Worm (Caenorhabditis elegans) whole organism, mixed stage, embryonic: ENCODE data around the gene atic-1.

Experiments used
- M03D4.4 ChIP-seq: sonication (generic microtip); optimal IDR thresholded peaks from 2 replicates; lab custom pipeline; 2017; ENCODE audit warnings: mild to moderate bottlenecking, missing genetic modification characterization, missing compliant biosample characterization
- bed-3 ChIP-seq: fragments of 200-800 bp; sonication (Bioruptor generic); optimal IDR thresholded peaks from 3 replicates; lab custom pipeline; 2018; ENCODE audit warnings: mild to moderate bottlenecking, missing genetic modification characterization, moderate library complexity, missing compliant biosample characterization
- ceh-39 ChIP-seq: fragments of 150-350 bp; optimal IDR thresholded peaks from 2 replicates; lab custom pipeline; 2014; ENCODE audit warnings: missing biosample characterization, missing genetic modification characterization
- ceh-43 ChIP-seq: fragments of 200-800 bp; sonication (Bioruptor generic); optimal IDR thresholded peaks from 2 replicates; lab custom pipeline; 2018; ENCODE audit warnings: mild to moderate bottlenecking, missing genetic modification characterization, moderate library complexity, missing compliant biosample characterization
- ceh-83 ChIP-seq: fragments of 200-800 bp; sonication (Bioruptor generic); optimal IDR thresholded peaks from 2 replicates; lab custom pipeline; 2018; ENCODE audit warnings: mild to moderate bottlenecking, missing genetic modification characterization, missing compliant biosample characterization
- ces-1 ChIP-seq: fragments of 150-350 bp; optimal IDR thresholded peaks from 2 replicates; lab custom pipeline; 2014; ENCODE audit warnings: missing biosample characterization, missing genetic modification reagents, missing genetic modification characterization
- cnd-1 ChIP-seq: fragments of 200-800 bp; sonication (Bioruptor generic); optimal IDR thresholded peaks from 2 replicates; lab custom pipeline; 2018; ENCODE audit warnings: mild to moderate bottlenecking, missing genetic modification characterization, missing compliant biosample characterization
- drap-1 ChIP-seq: fragments of 200-800 bp; sonication (Bioruptor generic); optimal IDR thresholded peaks from 3 replicates; lab custom pipeline; 2018; ENCODE audit warnings: mild to moderate bottlenecking, missing genetic modification characterization, missing compliant biosample characterization
- elt-1 ChIP-seq: sonication (generic microtip); optimal IDR thresholded peaks from 2 replicates; lab custom pipeline; 2017; ENCODE audit warnings: missing genetic modification characterization, mild to moderate bottlenecking, missing compliant biosample characterization, antibody characterized with exemption, moderate library complexity, borderline replicate concordance; ENCODE audit not compliant: insufficient read depth
- elt-3 ChIP-seq: fragments of 150-350 bp; optimal IDR thresholded peaks from 2 replicates; lab custom pipeline; 2014; ENCODE audit warnings: missing biosample characterization, missing genetic modification characterization
- hlh-1 ChIP-seq: fragments of 150-350 bp; optimal IDR thresholded peaks from 2 replicates; lab custom pipeline; 2014; ENCODE audit warnings: missing biosample characterization, missing genetic modification reagents, missing genetic modification characterization
- lin-32 ChIP-seq: fragments of 200-800 bp; sonication (Bioruptor generic); optimal IDR thresholded peaks from 2 replicates; lab custom pipeline; 2018; ENCODE audit warnings: mild to moderate bottlenecking, missing genetic modification characterization, missing compliant biosample characterization
- lsy-2 ChIP-seq: fragments of 150-350 bp; optimal IDR thresholded peaks from 2 replicates; lab custom pipeline; 2014; ENCODE audit warnings: missing biosample characterization, missing genetic modification characterization
- mep-1 ChIP-seq: fragments of 150-350 bp; optimal IDR thresholded peaks from 2 replicates; lab custom pipeline; 2017; ENCODE audit warnings: missing biosample characterization, missing genetic modification reagents, missing genetic modification characterization, inconsistent platforms
- mls-2 ChIP-seq: sonication (generic microtip); optimal IDR thresholded peaks from 2 replicates; lab custom pipeline; 2016; ENCODE audit warnings: mild to moderate bottlenecking, missing genetic modification characterization, moderate library complexity, missing compliant biosample characterization
- nhr-12 ChIP-seq: fragments of 150-350 bp; optimal IDR thresholded peaks from 2 replicates; lab custom pipeline; 2014; ENCODE audit warnings: missing biosample characterization, missing genetic modification characterization
- nhr-2 ChIP-seq: fragments of 150-350 bp; optimal IDR thresholded peaks from 2 replicates; lab custom pipeline; 2014; ENCODE audit warnings: missing biosample characterization, missing genetic modification characterization
- nhr-237 ChIP-seq: fragments of 150-350 bp; optimal IDR thresholded peaks from 2 replicates; lab custom pipeline; 2014; ENCODE audit warnings: missing biosample characterization, missing genetic modification characterization
- nhr-28 ChIP-seq: fragments of 150-350 bp; optimal IDR thresholded peaks from 2 replicates; lab custom pipeline; 2014; ENCODE audit warnings: missing biosample characterization, missing genetic modification characterization
- nhr-76 ChIP-seq: sonication (generic microtip); optimal IDR thresholded peaks from 2 replicates; lab custom pipeline; 2017; ENCODE audit warnings: missing biosample characterization, missing genetic modification characterization
- pha-4 ChIP-seq: fragments of 150-350 bp; optimal IDR thresholded peaks from 2 replicates; lab custom pipeline; 2018; ENCODE audit warnings: missing biosample characterization, missing genetic modification reagents, missing genetic modification characterization
- sem-2 ChIP-seq: fragments of 200-800 bp; sonication (Bioruptor generic); optimal IDR thresholded peaks from 2 replicates; lab custom pipeline; 2018; ENCODE audit warnings: mild to moderate bottlenecking, missing genetic modification characterization, missing compliant biosample characterization
- snpc-4 ChIP-seq: fragments of 150-350 bp; optimal IDR thresholded peaks from 2 replicates; lab custom pipeline; 2014; ENCODE audit warnings: missing biosample characterization, missing genetic modification characterization
- sptf-1 ChIP-seq: sonication (generic microtip); optimal IDR thresholded peaks from 2 replicates; lab custom pipeline; 2017; ENCODE audit warnings: mild to moderate bottlenecking, missing genetic modification characterization, moderate library complexity, missing compliant biosample characterization
- tbx-8 ChIP-seq: fragments of 200-800 bp; sonication (Bioruptor generic); optimal IDR thresholded peaks from 2 replicates; lab custom pipeline; 2018; ENCODE audit warnings: mild to moderate bottlenecking, missing genetic modification characterization, moderate library complexity, missing compliant biosample characterization
- unc-120 ChIP-seq: sonication (generic microtip); optimal IDR thresholded peaks from 2 replicates; lab custom pipeline; 2017; ENCODE audit warnings: missing genetic modification characterization, missing compliant biosample characterization; ENCODE audit not compliant: poor library complexity, severe bottlenecking
- unc-39 ChIP-seq: fragments of 150-350 bp; optimal IDR thresholded peaks from 2 replicates; lab custom pipeline; 2014; ENCODE audit warnings: missing biosample characterization, missing genetic modification characterization
- unc-62 ChIP-seq: fragments of 150-350 bp; optimal IDR thresholded peaks from 2 replicates; lab custom pipeline; 2014; ENCODE audit warnings: missing biosample characterization, missing genetic modification reagents, missing genetic modification characterization
- zip-8 ChIP-seq: fragments of 150-350 bp; optimal IDR thresholded peaks from 2 replicates; lab custom pipeline; 2014; ENCODE audit warnings: missing biosample characterization, missing genetic modification characterization
- ztf-11 ChIP-seq: fragments of 150-350 bp; optimal IDR thresholded peaks from 2 replicates; lab custom pipeline; 2014; ENCODE audit warnings: missing biosample characterization, missing genetic modification characterization

atic-1 gene

ce11 chrIV:7846386-7846785 is 35.4 kb upstream of the atic-1 start, which contains the start of gene C06A6.2:
C06A6.2 (plus strand) TSS chrIV:7846622.
- TF ChIP-seq elt-1 (tag; lab: Kevin White, UChicago) (no peak), unc-62 (GFP tag; lab: Kevin White, UChicago) (no peak), M03D4.4 (tag; lab: Kevin White, UChicago) (no peak), ceh-83 (GFP tag; lab: Kevin White, UChicago) (no peak), snpc-4 (no peak), unc-120 (tag; lab: Kevin White, UChicago) (no peak), nhr-76 (tag; lab: Kevin White, UChicago) (no peak), drap-1 (GFP tag; lab: Kevin White, UChicago) (no peak), cnd-1 (tag; lab: Kevin White, UChicago) (no peak), nhr-2 (tag; lab: Kevin White, UChicago) (no peak), ceh-39 (tag; lab: Kevin White, UChicago) (no peak), bed-3 (GFP tag; lab: Kevin White, UChicago) (no peak), tbx-8 (GFP tag; lab: Kevin White, UChicago) (no peak), ztf-11 (no peak)
- TF ChIP-seq, all 35 proteins: peak for 0

DNA sequence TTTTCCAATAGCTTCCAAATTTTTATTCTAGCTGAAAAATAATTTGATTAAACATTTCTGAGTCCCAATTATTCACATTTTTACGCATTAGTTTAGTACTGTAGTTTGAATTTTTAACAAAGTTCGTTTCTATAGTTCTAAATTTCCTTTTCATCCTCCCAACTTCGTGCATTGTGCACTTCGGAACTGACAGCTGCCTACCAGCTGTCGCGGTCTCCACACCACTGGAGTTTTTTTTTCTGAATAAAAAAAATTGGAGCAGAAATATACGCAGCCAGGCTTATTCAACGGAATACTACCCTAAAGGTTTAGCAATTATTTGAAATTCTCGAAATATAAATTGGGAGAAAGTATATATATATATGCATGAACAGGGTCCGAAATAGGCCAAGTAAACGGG is 32.6 kb upstream of the atic-1 start:
- peak; percentile 91 for TF ChIP-seq hlh-1 (tag; lab: Kevin White, UChicago)
- no peak for TF ChIP-seq sptf-1 (tag; lab: Kevin White, UChicago)
- TF ChIP-seq, all 35 proteins: peak for 1

DNA sequence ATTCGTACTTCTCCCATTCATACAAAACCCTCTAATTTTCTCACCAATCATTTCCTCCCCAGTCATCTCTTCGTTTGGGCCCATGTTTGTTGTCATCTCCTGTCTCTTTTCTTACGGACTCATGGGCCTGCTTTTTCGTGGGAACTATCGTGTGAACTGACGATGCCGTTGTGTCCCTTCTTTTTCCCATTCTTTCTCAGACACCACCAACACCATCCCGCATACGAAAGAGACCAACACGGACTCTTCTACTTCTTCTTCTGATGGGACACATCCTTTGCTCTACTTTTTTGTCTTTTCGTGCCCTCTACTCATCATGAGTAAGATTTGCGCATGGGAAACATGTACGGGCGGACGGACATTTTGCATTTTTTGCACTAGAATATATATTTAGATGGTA is 31.5 kb upstream of the atic-1 start:
- TF ChIP-seq ceh-43 (GFP tag; lab: Kevin White, UChicago): no peak
- TF ChIP-seq ztf-11: no peak

ce11 chrIV:7851291-7851690 is 30.5 kb upstream of the atic-1 start:
- no peak for TF ChIP-seq lin-32
- no peak for TF ChIP-seq mep-1 (tag; lab: Kevin White, UChicago)
- no peak for TF ChIP-seq bed-3 (GFP tag; lab: Kevin White, UChicago)
- TF ChIP-seq nhr-237 (tag; lab: Kevin White, UChicago): no peak
- TF ChIP-seq tbx-8 (GFP tag; lab: Kevin White, UChicago): no peak
- TF ChIP-seq elt-3: no peak
- no peak for TF ChIP-seq ces-1
- TF ChIP-seq sem-2: no peak

- no peak for TF ChIP-seq drap-1 (GFP tag; lab: Kevin White, UChicago)
- no peak for TF ChIP-seq ceh-83 (GFP tag; lab: Kevin White, UChicago)
- no peak for TF ChIP-seq M03D4.4 (tag; lab: Kevin White, UChicago)
- no peak for TF ChIP-seq lsy-2 (tag; lab: Kevin White, UChicago)
- TF ChIP-seq nhr-237 (tag; lab: Kevin White, UChicago): no peak
- TF ChIP-seq sem-2: no peak
- no peak for TF ChIP-seq zip-8 (tag; lab: Kevin White, UChicago)
- no peak for TF ChIP-seq unc-39
- TF ChIP-seq unc-120 (tag; lab: Kevin White, UChicago): no peak
- TF ChIP-seq lin-32: no peak
- TF ChIP-seq, all 35 proteins: peak for 0
Observed at ce11 chrIV:7868607-7869006, 13.2 kb upstream of the atic-1 start, which contains the start of gene flp-10. flp-10 (plus strand) TSS chrIV:7868907.

DNA sequence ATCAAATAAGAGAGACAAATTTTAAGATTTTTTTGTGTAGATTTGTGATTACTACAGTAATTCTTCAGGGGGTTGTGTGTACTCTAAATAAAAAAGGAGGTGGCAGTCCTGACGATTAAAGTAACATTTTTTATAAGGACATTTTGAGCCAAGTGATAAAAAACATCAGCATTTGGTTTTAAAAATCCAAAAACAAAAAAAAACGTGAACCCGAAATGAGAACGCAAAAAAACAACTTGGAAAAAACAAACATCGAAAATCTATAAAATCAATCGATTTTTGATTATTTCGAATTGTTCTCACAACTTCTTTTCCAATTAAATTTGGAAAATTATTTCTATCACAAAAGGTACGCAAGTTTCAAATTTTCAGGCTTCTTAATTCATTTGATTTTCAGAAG is 11.4 kb upstream of the atic-1 start, which contains the start of gene T06C10.3:
TSS of gene T06C10.3 (plus strand) at position 301 of the 400 bp plus-strand sequence.
- TF ChIP-seq M03D4.4 (tag; lab: Kevin White, UChicago): no peak
- TF ChIP-seq, all 35 proteins: peak for 0

DNA sequence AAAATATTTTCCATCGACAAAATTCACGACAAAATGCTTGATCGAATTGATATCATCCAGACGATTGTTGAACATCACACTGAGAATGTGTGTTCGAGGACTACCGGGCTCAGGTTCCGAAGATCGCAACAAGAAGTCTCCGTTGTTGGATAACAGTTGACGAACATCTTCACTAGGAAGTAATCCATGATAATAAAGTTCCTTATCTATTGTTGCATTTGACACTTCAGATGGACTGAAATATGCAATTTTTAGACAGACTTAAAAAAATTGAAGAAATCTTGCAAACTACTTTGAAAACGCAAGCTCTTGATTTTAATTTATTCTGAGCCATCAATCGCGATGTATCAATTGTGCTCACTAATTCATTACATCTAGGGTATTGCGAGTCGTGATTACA is 4.6 kb upstream of the atic-1 start:
- TF ChIP-seq nhr-28: no peak
- TF ChIP-seq nhr-2 (tag; lab: Kevin White, UChicago): no peak
- TF ChIP-seq mls-2: no peak
- TF ChIP-seq mep-1 (tag; lab: Kevin White, UChicago): no peak
- no peak for TF ChIP-seq ceh-43 (GFP tag; lab: Kevin White, UChicago)
- no peak for TF ChIP-seq pha-4
- TF ChIP-seq elt-3: no peak
- no peak for TF ChIP-seq ceh-83 (GFP tag; lab: Kevin White, UChicago)
- TF ChIP-seq nhr-237 (tag; lab: Kevin White, UChicago): no peak
- no peak for TF ChIP-seq lsy-2 (tag; lab: Kevin White, UChicago)
- TF ChIP-seq nhr-12 (tag; lab: Kevin White, UChicago): no peak
